Worm (Caenorhabditis elegans): ENCODE results near the gene F26F12.3.

ce11 chrV:5838576-5839366 lies 6.7 kb downstream of the F26F12.3 start, which contains the start of gene F26F12.2:
- TF ChIP-seq med-1 (GFP tag; optimal IDR thresholded peaks at IDR 0.05; ENCODE audit: insufficient read depth), result no peak
- TF ChIP-seq flt-1 (GFP tag; IDR thresholded peaks at IDR 0.05), result no peak
- no peak for TF ChIP-seq ztf-29 (GFP tag; IDR thresholded peaks at IDR 0.05)
- TF ChIP-seq cog-1 (tag; optimal IDR thresholded peaks at IDR 0.05), result no peak
- TF ChIP-seq klf-2 (GFP tag; conservative IDR thresholded peaks at IDR 0.05), result no peak
- TF ChIP-seq tab-1 (GFP tag; IDR thresholded peaks at IDR 0.05), result no peak
